Fruit fly (Drosophila melanogaster): ENCODE data around the gene mAcon1.

- no peak for TF ChIP-seq psq (optimal IDR thresholded peaks at IDR 0.05)
- no peak for TF ChIP-seq CG8478 (optimal IDR thresholded peaks at IDR 0.05)
- TF ChIP-seq Dll (optimal IDR thresholded peaks at IDR 0.05) = no peak
- TF ChIP-seq pan (optimal IDR thresholded peaks at IDR 0.05) = no peak
- no peak for TF ChIP-seq usp (GFP tag; optimal IDR thresholded peaks at IDR 0.05)
Observed at dm6 chr2L:21178436-21179216, 10.3 kb downstream of the mAcon1 start.

Data from whole organism.